Fruit fly (Drosophila melanogaster) whole organism, embryonic: ENCODE data around the gene CG6163.

Source experiments
- Antp ChIP-seq: fragments of 200-800 bp; sonication (Bioruptor generic); optimal IDR thresholded peaks from 3 replicates; lab custom pipeline; 2016; ENCODE audit warnings: missing biosample characterization, missing genetic modification characterization
- CG11093 ChIP-seq: fragments of 200-800 bp; sonication (Bioruptor generic); IDR thresholded peaks from 3 replicates; pipeline ENCODE4 v1.3.6; 2022; ENCODE audit warnings: missing biosample characterization, missing genetic modification characterization
- CG12236 ChIP-seq: fragments of 200-800 bp; sonication (Bioruptor generic); optimal IDR thresholded peaks from 2 replicates; lab custom pipeline; 2016; ENCODE audit warnings: missing biosample characterization, missing genetic modification characterization
- CG12659 ChIP-seq: fragments of 200-800 bp; sonication (Bioruptor generic); optimal IDR thresholded peaks from 3 replicates; lab custom pipeline; 2017; ENCODE audit warnings: mild to moderate bottlenecking, missing biosample characterization, missing genetic modification reagents, missing genetic modification characterization
- CG13123 ChIP-seq: fragments of 200-800 bp; sonication (Bioruptor generic); optimal IDR thresholded peaks from 2 replicates; lab custom pipeline; 2016; ENCODE audit warnings: missing biosample characterization, missing genetic modification characterization
- CG14710 ChIP-seq: fragments of 200-800 bp; sonication (Bioruptor generic); optimal IDR thresholded peaks from 3 replicates; lab custom pipeline; 2019; ENCODE audit warnings: missing biosample characterization, mild to moderate bottlenecking, missing genetic modification characterization, moderate library complexity
- CG14860 ChIP-seq: fragments of 200-800 bp; sonication (Bioruptor generic); IDR thresholded peaks from 3 replicates; pipeline ENCODE4 v1.3.6; 2022; ENCODE audit warnings: missing biosample characterization, missing genetic modification characterization; ENCODE audit not compliant: partially characterized antibody
- CG1602 ChIP-seq: fragments of 200-800 bp; sonication (Bioruptor generic); optimal IDR thresholded peaks from 3 replicates; lab custom pipeline; 2016; ENCODE audit warnings: missing biosample characterization, missing genetic modification characterization
- CG1603 ChIP-seq: fragments of 200-800 bp; sonication (Bioruptor generic); optimal IDR thresholded peaks from 2 replicates; lab custom pipeline; 2019; ENCODE audit warnings: missing biosample characterization, mild to moderate bottlenecking, missing genetic modification characterization, moderate library complexity
- CG17328 ChIP-seq: fragments of 200-800 bp; sonication (Bioruptor generic); IDR thresholded peaks from 2 replicates; pipeline ENCODE4 v1.3.6; 2022; ENCODE audit warnings: missing biosample characterization, missing genetic modification characterization
- CG17361 ChIP-seq: fragments of 200-800 bp; sonication (Bioruptor generic); IDR thresholded peaks from 3 replicates; pipeline ENCODE4 v1.3.6; 2022; ENCODE audit warnings: missing biosample characterization, missing genetic modification characterization
- CG2875 ChIP-seq: fragments of 200-800 bp; sonication (Bioruptor generic); optimal IDR thresholded peaks from 2 replicates; lab custom pipeline; 2017; ENCODE audit warnings: missing biosample characterization, mild to moderate bottlenecking, missing genetic modification characterization, missing genetic modification reagents
- CG4854 ChIP-seq: fragments of 200-800 bp; sonication (Bioruptor generic); optimal IDR thresholded peaks from 2 replicates; lab custom pipeline; 2016; ENCODE audit warnings: missing biosample characterization, missing genetic modification characterization, inconsistent platforms
- CG6765 ChIP-seq: fragments of 200-800 bp; sonication (Bioruptor generic); optimal IDR thresholded peaks from 3 replicates; lab custom pipeline; 2017; ENCODE audit warnings: missing biosample characterization, mild to moderate bottlenecking, missing genetic modification characterization
- CG6791 ChIP-seq: fragments of 200-800 bp; sonication (Bioruptor generic); IDR thresholded peaks from 3 replicates; pipeline ENCODE4 v1.3.6; 2022; ENCODE audit warnings: missing biosample characterization, missing genetic modification characterization; ENCODE audit not compliant: partially characterized antibody
- CG7745 ChIP-seq: fragments of 200-800 bp; sonication (Bioruptor generic); optimal IDR thresholded peaks from 2 replicates; lab custom pipeline; 2018; ENCODE audit warnings: missing biosample characterization, mild to moderate bottlenecking, missing genetic modification characterization, moderate library complexity
- CG7928 ChIP-seq: fragments of 200-800 bp; sonication (Bioruptor generic); optimal IDR thresholded peaks from 2 replicates; lab custom pipeline; 2017; ENCODE audit warnings: missing biosample characterization, mild to moderate bottlenecking, missing genetic modification characterization
- CG8478 ChIP-seq: fragments of >200 bp; optimal IDR thresholded peaks from 2 replicates; lab custom pipeline; 2018
- Dip3 ChIP-seq: fragments of 200-800 bp; sonication (Bioruptor generic); optimal IDR thresholded peaks from 3 replicates; lab custom pipeline; 2016; ENCODE audit warnings: missing biosample characterization, missing genetic modification characterization
- ERR ChIP-seq: fragments of 200-800 bp; sonication (Bioruptor generic); optimal IDR thresholded peaks from 2 replicates; lab custom pipeline; 2016; ENCODE audit warnings: missing biosample characterization, missing genetic modification characterization
- Fer3 ChIP-seq: fragments of 200-800 bp; sonication (Bioruptor generic); optimal IDR thresholded peaks from 2 replicates; lab custom pipeline; 2018; ENCODE audit warnings: missing biosample characterization, mild to moderate bottlenecking, missing genetic modification characterization, moderate library complexity
- Hr78 ChIP-seq, 2 experiments: fragments of 200-800 bp in 1 of 2; fragments of >200 bp in 1 of 2; sonication (Bioruptor generic) in 1 of 2; optimal IDR thresholded peaks; 2 replicates each; lab custom pipeline; 2017 to 2019; ENCODE audit warnings: missing biosample characterization in 2 of 2, missing genetic modification characterization in 2 of 2, mild to moderate bottlenecking in 1 of 2, moderate library complexity in 1 of 2
- Jarid2 ChIP-seq: fragments of 200-800 bp; sonication (Bioruptor generic); optimal IDR thresholded peaks from 3 replicates; lab custom pipeline; 2017; ENCODE audit warnings: mild to moderate bottlenecking, missing biosample characterization, missing genetic modification reagents, missing genetic modification characterization
- Lpt ChIP-seq: fragments of >200 bp; optimal IDR thresholded peaks from 2 replicates; lab custom pipeline; 2018; ENCODE audit warnings: missing biosample characterization, missing genetic modification characterization
- Meics ChIP-seq: fragments of 200-800 bp; sonication (Bioruptor generic); optimal IDR thresholded peaks from 2 replicates; lab custom pipeline; 2017; ENCODE audit warnings: missing biosample characterization, mild to moderate bottlenecking, missing genetic modification characterization
- Rx ChIP-seq: fragments of 200-800 bp; sonication (Bioruptor generic); IDR thresholded peaks from 2 replicates; pipeline ENCODE4 v1.3.6; 2022; ENCODE audit warnings: missing biosample characterization, missing genetic modification characterization
- Scr ChIP-seq: fragments of 200-800 bp; sonication (Bioruptor generic); IDR thresholded peaks from 2 replicates; pipeline ENCODE4 v1.3.6; 2022; ENCODE audit warnings: missing biosample characterization, missing genetic modification characterization; ENCODE audit not compliant: partially characterized antibody
- abd-A ChIP-seq: fragments of 200-800 bp; sonication (Bioruptor generic); optimal IDR thresholded peaks from 3 replicates; lab custom pipeline; 2019; ENCODE audit warnings: missing biosample characterization, mild to moderate bottlenecking, missing genetic modification characterization, moderate library complexity
- amos ChIP-seq: fragments of 200-800 bp; sonication (Bioruptor generic); IDR thresholded peaks from 2 replicates; pipeline ENCODE4 v1.3.6; 2022; ENCODE audit warnings: missing biosample characterization, missing genetic modification characterization; ENCODE audit not compliant: partially characterized antibody
- cas ChIP-seq: fragments of 200-800 bp; sonication (Bioruptor generic); IDR thresholded peaks from 2 replicates; pipeline ENCODE4 v1.3.6; 2022; ENCODE audit warnings: missing biosample characterization, missing genetic modification characterization
- cg ChIP-seq: fragments of 200-800 bp; sonication (Bioruptor generic); optimal IDR thresholded peaks from 3 replicates; lab custom pipeline; 2019; ENCODE audit warnings: missing biosample characterization, mild to moderate bottlenecking, missing genetic modification characterization, moderate library complexity
- chif ChIP-seq, 2 experiments: fragments of 200-800 bp; sonication (Bioruptor generic); optimal IDR thresholded peaks; 3 replicates each; lab custom pipeline; 2016; ENCODE audit warnings: missing biosample characterization in 2 of 2, missing genetic modification characterization in 2 of 2
- chn ChIP-seq: fragments of 200-800 bp; sonication (Bioruptor generic); optimal IDR thresholded peaks from 2 replicates; lab custom pipeline; 2016; ENCODE audit warnings: missing biosample characterization, missing genetic modification characterization
- ewg ChIP-seq: fragments of 200-800 bp; sonication (Bioruptor generic); optimal IDR thresholded peaks from 3 replicates; lab custom pipeline; 2017; ENCODE audit warnings: mild to moderate bottlenecking, missing biosample characterization, missing genetic modification reagents, missing genetic modification characterization
- exex ChIP-seq: fragments of 200-800 bp; sonication (Bioruptor generic); optimal IDR thresholded peaks from 4 replicates; lab custom pipeline; 2018; ENCODE audit warnings: missing biosample characterization, mild to moderate bottlenecking, missing genetic modification characterization, moderate library complexity
- fd3F ChIP-seq: fragments of 200-800 bp; sonication (Bioruptor generic); optimal IDR thresholded peaks from 2 replicates; lab custom pipeline; 2018; ENCODE audit warnings: missing biosample characterization, mild to moderate bottlenecking, missing genetic modification characterization, moderate library complexity
- gro ChIP-seq: fragments of 200-800 bp; sonication (Bioruptor generic); optimal IDR thresholded peaks from 2 replicates; lab custom pipeline; 2016; ENCODE audit warnings: missing biosample characterization, missing genetic modification characterization
- insv ChIP-seq, 2 experiments: fragments of 200-800 bp; sonication (Bioruptor generic); optimal IDR thresholded peaks; 3 replicates each; lab custom pipeline; 2016 to 2018; ENCODE audit warnings: missing biosample characterization in 2 of 2, missing genetic modification characterization in 2 of 2
- jumu ChIP-seq: fragments of 200-800 bp; sonication (Bioruptor generic); optimal IDR thresholded peaks from 3 replicates; lab custom pipeline; 2016; ENCODE audit warnings: missing biosample characterization, missing genetic modification characterization
- lov ChIP-seq, 2 experiments: fragments of 200-800 bp in 1 of 2; fragments of >200 bp in 1 of 2; sonication (Bioruptor generic) in 1 of 2; IDR thresholded peaks in 1 of 2; optimal IDR thresholded peaks in 1 of 2; 2 replicates in 1 of 2; 3 replicates in 1 of 2; pipeline versions ENCODE4 v1.3.6 to Lab custom; 2017 to 2022; ENCODE audit warnings: missing biosample characterization in 1 of 2, missing genetic modification characterization in 1 of 2
- psq ChIP-seq: fragments of 200-800 bp; sonication (Bioruptor generic); optimal IDR thresholded peaks from 2 replicates; lab custom pipeline; 2017; ENCODE audit warnings: missing biosample characterization, missing genetic modification characterization
- scrt ChIP-seq: fragments of 200-800 bp; sonication (Bioruptor generic); optimal IDR thresholded peaks from 2 replicates; lab custom pipeline; 2018; ENCODE audit warnings: missing biosample characterization, mild to moderate bottlenecking, missing genetic modification characterization, moderate library complexity
- so ChIP-seq: fragments of 200-800 bp; sonication (Bioruptor generic); IDR thresholded peaks from 3 replicates; pipeline ENCODE4 v1.3.6; 2022; ENCODE audit warnings: missing biosample characterization, missing genetic modification characterization
- stc ChIP-seq: fragments of 200-800 bp; sonication (Bioruptor generic); IDR thresholded peaks from 2 replicates; pipeline ENCODE4 v1.3.6; 2022; ENCODE audit warnings: missing biosample characterization, missing genetic modification characterization
- sug ChIP-seq: fragments of 200-800 bp; optimal IDR thresholded peaks from 2 replicates; lab custom pipeline; 2019; ENCODE audit warnings: missing biosample characterization, mild to moderate bottlenecking, missing genetic modification characterization, moderate library complexity
- tio ChIP-seq: fragments of 200-800 bp; sonication (Bioruptor generic); optimal IDR thresholded peaks from 2 replicates; lab custom pipeline; 2017; ENCODE audit warnings: missing biosample characterization, missing genetic modification characterization, inconsistent platforms
- unpg ChIP-seq: fragments of 200-800 bp; sonication (Bioruptor generic); optimal IDR thresholded peaks from 3 replicates; lab custom pipeline; 2018; ENCODE audit warnings: missing biosample characterization, mild to moderate bottlenecking, missing genetic modification characterization, moderate library complexity

The CG6163 gene

dm6 chr3L:11350680-11351665, 13.7 kb downstream of the CG6163 start (continued):
- TF ChIP-seq psq (GFP tag; lab: Kevin White, UChicago), result no peak
- TF ChIP-seq so (GFP tag; lab: Robert Waterston, UW), result 0 out of 3 replicates have a peak, but pooled peaks have one; percentile 5
- TF ChIP-seq Meics, result peak; percentile 65
- TF ChIP-seq cg (GFP tag; lab: Kevin White, UChicago), result no peak
- TF ChIP-seq Fer3 (tag; lab: Kevin White, UChicago), result peak; percentile 11
- TF ChIP-seq CG13123, result no peak
- no peak for TF ChIP-seq CG4854 (GFP tag; lab: Kevin White, UChicago)
- no peak for TF ChIP-seq ERR
- TF ChIP-seq gro (GFP tag; lab: Kevin White, UChicago), result peak; percentile 63
- peak; percentile 7 for TF ChIP-seq sug (tag; lab: Kevin White, UChicago)
- TF ChIP-seq CG17361 (GFP tag; lab: Robert Waterston, UW), result peak; percentile 56; the same call in 1 of the 3 replicates
- no peak for TF ChIP-seq CG12236 (GFP tag; lab: Kevin White, UChicago)
- no peak for TF ChIP-seq lov (optimal IDR thresholded peaks at IDR 0.05; lab: Kevin White, UChicago)
- peak; percentile 63; the same call in 1 of the 3 replicates for TF ChIP-seq lov (GFP tag; IDR thresholded peaks at IDR 0.05; lab: Robert Waterston, UW)
- peak; percentile 65 for TF ChIP-seq CG14710 (tag; lab: Kevin White, UChicago)
- TF ChIP-seq amos (GFP tag; lab: Robert Waterston, UW), result no peak; the same call in 1 of the 2 replicates
- TF ChIP-seq Scr (GFP tag; lab: Robert Waterston, UW), result peak; percentile 27; the same call in 1 of the 2 replicates
- TF ChIP-seq chn (GFP tag; lab: Kevin White, UChicago), result peak; percentile 48
- TF ChIP-seq CG7928 (GFP tag; lab: Kevin White, UChicago), result peak; percentile 92
- TF ChIP-seq Jarid2 (GFP tag; lab: Kevin White, UChicago), result no peak
- peak; percentile 32; the same call in 1 of the 3 replicates for TF ChIP-seq CG6791 (GFP tag; lab: Robert Waterston, UW)
- no peak; the same call in 1 of the 2 replicates for TF ChIP-seq CG17328 (GFP tag; lab: Robert Waterston, UW)
- peak; percentile 40 for TF ChIP-seq scrt (GFP tag; lab: Kevin White, UChicago)
- TF ChIP-seq cas (GFP tag; lab: Robert Waterston, UW), result no peak
- TF ChIP-seq CG7745 (tag; lab: Kevin White, UChicago), result no peak
- TF ChIP-seq unpg (GFP tag; lab: Kevin White, UChicago), result peak; percentile 15
- no peak for TF ChIP-seq Lpt (GFP tag; lab: Kevin White, UChicago)
- peak; percentile 70 for TF ChIP-seq CG12659
- no peak for TF ChIP-seq chif (GFP tag; optimal IDR thresholded peaks at IDR 0.05; lab: Kevin White, UChicago)
- peak; percentile 29 for TF ChIP-seq stc (GFP tag; lab: Robert Waterston, UW)
- no peak for TF ChIP-seq Antp (GFP tag; lab: Kevin White, UChicago)
- TF ChIP-seq CG1602 (GFP tag; lab: Kevin White, UChicago), result peak; percentile 77
- TF ChIP-seq CG14860, result no peak
- TF ChIP-seq ewg (GFP tag; lab: Kevin White, UChicago), result no peak
- peak; percentile 79 for TF ChIP-seq tio (GFP tag; lab: Kevin White, UChicago)
- peak; percentile 1 for TF ChIP-seq CG2875 (GFP tag; lab: Kevin White, UChicago)
- TF ChIP-seq CG11093 (GFP tag; lab: Robert Waterston, UW), result no peak
- peak; percentile 36 for TF ChIP-seq exex (tag; lab: Kevin White, UChicago)
- TF ChIP-seq Dip3 (GFP tag; lab: Kevin White, UChicago), result peak; percentile 56
- peak; percentile 32 for TF ChIP-seq fd3F
- no peak for TF ChIP-seq Rx (GFP tag; lab: Robert Waterston, UW)
- no peak for TF ChIP-seq insv (GFP tag; optimal IDR thresholded peaks at IDR 0.05; lab: Kevin White, UChicago)
- peak in 1 of 2 experiments; percentile 12 for TF ChIP-seq Hr78 (GFP tag; optimal IDR thresholded peaks at IDR 0.05; lab: Kevin White, UChicago)
- peak; percentile 17 for TF ChIP-seq CG6765 (GFP tag; lab: Kevin White, UChicago)
- peak; percentile 33 for TF ChIP-seq CG1603 (tag; lab: Kevin White, UChicago)
- no peak for TF ChIP-seq jumu (GFP tag; lab: Kevin White, UChicago)
- TF ChIP-seq abd-A (tag; lab: Kevin White, UChicago), result peak; percentile 90
- TF ChIP-seq CG8478, result no peak
